Worm (Caenorhabditis elegans): ENCODE results near the gene D1044.6.
A peak's percentile ranks its signal among the peaks of the same experiment; 100 is the strongest.

D1044.6 gene

DNA sequence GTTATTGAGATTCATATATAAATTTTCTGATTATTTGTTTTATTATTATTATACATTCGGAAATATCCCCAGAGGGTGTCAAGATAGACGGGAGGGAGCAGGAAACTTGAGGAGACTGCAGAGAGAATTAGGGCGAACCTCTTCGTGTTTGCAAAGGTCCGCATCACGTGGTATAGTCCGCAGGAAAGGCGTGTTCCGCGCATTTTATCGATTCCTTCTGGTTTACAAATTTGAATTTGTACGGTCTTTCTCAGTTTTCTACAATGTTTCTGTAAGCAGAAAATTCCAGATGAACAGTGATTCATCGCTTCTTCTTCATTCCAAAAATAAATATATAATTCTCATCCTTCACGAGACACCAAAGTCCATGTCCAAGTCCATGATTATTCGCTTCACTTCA lies 43.0 kb downstream of the D1044.6 start:
- TF ChIP-seq nhr-25 (tag; optimal IDR thresholded peaks at IDR 0.05) (no peak), unc-62 (GFP tag; optimal IDR thresholded peaks at IDR 0.05) (no peak), lin-39 (tag; optimal IDR thresholded peaks at IDR 0.05) (no peak), sma-3 (GFP tag; optimal IDR thresholded peaks at IDR 0.05) (no peak), sem-4 (tag; optimal IDR thresholded peaks at IDR 0.05) (no peak)

DNA sequence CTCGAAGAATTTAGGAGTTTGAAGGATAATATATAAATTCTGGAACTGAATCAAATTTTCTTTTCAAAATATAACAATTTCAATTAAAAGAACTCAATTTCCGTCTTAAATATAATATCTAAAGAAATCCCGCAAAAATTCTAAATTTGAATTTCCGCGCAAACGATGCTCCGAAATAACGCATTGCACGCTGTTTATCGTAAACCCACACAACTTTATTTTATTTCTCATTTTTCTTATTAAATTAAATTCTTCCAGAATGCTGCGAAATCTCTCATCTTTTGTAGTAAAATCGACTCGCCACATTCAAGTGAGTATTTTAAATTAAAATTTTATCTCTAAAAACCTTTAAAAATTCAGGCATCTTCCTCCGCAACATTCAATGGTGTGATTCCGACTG lies 44.0 kb downstream of the D1044.6 start, which contains the start of gene R02F2.9:
Gene R02F2.9 (plus strand): TSS at position 218 of the 400 bp plus-strand sequence.
- TF ChIP-seq ceh-16 (tag; optimal IDR thresholded peaks at IDR 0.05) (no peak), lsy-2 (tag; optimal IDR thresholded peaks at IDR 0.05) (peak in 1 of 2 experiments; percentile 47), alr-1 (tag; optimal IDR thresholded peaks at IDR 0.05) (no peak), snpc-4 (tag; optimal IDR thresholded peaks at IDR 0.05) (no peak), R02D3.7 (tag; optimal IDR thresholded peaks at IDR 0.05) (peak; percentile 92), blmp-1 (tag; optimal IDR thresholded peaks at IDR 0.05; ENCODE audit: insufficient read depth) (no peak), nhr-237 (tag; optimal IDR thresholded peaks at IDR 0.05) (no peak), Y55F3AM.14 (GFP tag; optimal IDR thresholded peaks at IDR 0.05) (no peak), dmd-4 (tag; optimal IDR thresholded peaks at IDR 0.05) (no peak), aly-2 (tag; optimal IDR thresholded peaks at IDR 0.05) (no peak), sma-9 (GFP tag; optimal IDR thresholded peaks at IDR 0.05) (peak; percentile 32), sma-9 (tag; optimal IDR thresholded peaks at IDR 0.05) (no peak), unc-39 (tag; optimal IDR thresholded peaks at IDR 0.05) (no peak), elt-3 (tag; optimal IDR thresholded peaks at IDR 0.05) (no peak), nhr-12 (tag; optimal IDR thresholded peaks at IDR 0.05) (no peak), fos-1 (tag; optimal IDR thresholded peaks at IDR 0.05) (peak; percentile 4), unc-62 (GFP tag; optimal IDR thresholded peaks at IDR 0.05) (no peak), mdl-1 (tag; optimal IDR thresholded peaks at IDR 0.05) (no peak), nhr-10 (tag; optimal IDR thresholded peaks at IDR 0.05) (no peak), ceh-82 (tag; optimal IDR thresholded peaks at IDR 0.05) (no peak), mbf-1 (tag; optimal IDR thresholded peaks at IDR 0.05) (no peak), lin-13 (GFP tag; optimal IDR thresholded peaks at IDR 0.05) (no peak), zag-1 (tag; optimal IDR thresholded peaks at IDR 0.05) (no peak), nhr-11 (tag; optimal IDR thresholded peaks at IDR 0.05) (no peak), sem-4 (tag; optimal IDR thresholded peaks at IDR 0.05) (no peak), ztf-11 (tag; optimal IDR thresholded peaks at IDR 0.05) (no peak), egl-27 (tag; optimal IDR thresholded peaks at IDR 0.05) (no peak), C34F6.9 (tag; optimal IDR thresholded peaks at IDR 0.05) (peak; percentile 70), ztf-4 (tag; optimal IDR thresholded peaks at IDR 0.05) (no peak), F13H6.1 (tag; optimal IDR thresholded peaks at IDR 0.05) (no peak), mab-5 (tag; optimal IDR thresholded peaks at IDR 0.05) (no peak), lin-39 (tag; optimal IDR thresholded peaks at IDR 0.05) (no peak), lin-11 (tag; optimal IDR thresholded peaks at IDR 0.05) (no peak), ztf-1 (GFP tag; conservative IDR thresholded peaks at IDR 0.05) (no peak), unc-55 (GFP tag; optimal IDR thresholded peaks at IDR 0.05) (peak; percentile 82), nhr-23 (tag; optimal IDR thresholded peaks at IDR 0.05) (no peak), gmeb-1 (tag; optimal IDR thresholded peaks at IDR 0.05) (peak; percentile 95), elt-1 (tag; optimal IDR thresholded peaks at IDR 0.05) (no peak), skn-1 (tag; optimal IDR thresholded peaks at IDR 0.05) (no peak), nhr-21 (tag; optimal IDR thresholded peaks at IDR 0.05) (peak; percentile 15), nhr-77 (tag; optimal IDR thresholded peaks at IDR 0.05) (no peak), ZK546.5 (tag; optimal IDR thresholded peaks at IDR 0.05) (no peak), sma-3 (GFP tag; optimal IDR thresholded peaks at IDR 0.05) (peak; percentile 47), nhr-129 (tag; optimal IDR thresholded peaks at IDR 0.05) (no peak), ama-1 (optimal IDR thresholded peaks at IDR 0.05) (no peak), crh-2 (tag; optimal IDR thresholded peaks at IDR 0.05) (peak; percentile 41), nhr-25 (tag; optimal IDR thresholded peaks at IDR 0.05) (no peak), peb-1 (tag; optimal IDR thresholded peaks at IDR 0.05) (no peak), nhr-6 (tag; optimal IDR thresholded peaks at IDR 0.05) (no peak)
